Worm (Caenorhabditis elegans) whole organism, midembryonic: Measurements from ENCODE around the gene aqp-2.

Source experiments
- T22C8.4 ChIP-seq: fragments of 200-800 bp; sonication (Bioruptor generic); IDR thresholded peaks from 2 replicates; pipeline ENCODE4 v1.3.6; 2022; ENCODE audit warnings: missing genetic modification characterization, missing compliant biosample characterization
- cog-1 ChIP-seq: sonication (generic microtip); optimal IDR thresholded peaks from 2 replicates; lab custom pipeline; 2016; ENCODE audit warnings: missing genetic modification characterization, missing compliant biosample characterization
- flt-1 ChIP-seq: fragments of 200-800 bp; sonication (Bioruptor generic); IDR thresholded peaks from 2 replicates; pipeline ENCODE4 v1.3.6; 2022; ENCODE audit warnings: missing genetic modification characterization, missing compliant biosample characterization
- klf-2 ChIP-seq: fragments of 200-800 bp; sonication (Bioruptor generic); conservative IDR thresholded peaks from 2 replicates; pipeline ENCODE4 v1.3.6; 2022; ENCODE audit warnings: missing genetic modification reagents, missing genetic modification characterization, missing compliant biosample characterization
- med-1 ChIP-seq: sonication (generic microtip); optimal IDR thresholded peaks from 2 replicates; lab custom pipeline; 2017; ENCODE audit warnings: missing genetic modification characterization, mild to moderate bottlenecking, missing compliant biosample characterization, antibody characterized with exemption, missing genetic modification reagents; ENCODE audit not compliant: insufficient read depth
- ref-1 ChIP-seq: fragments of 200-800 bp; sonication (Bioruptor generic); conservative IDR thresholded peaks from 2 replicates; pipeline ENCODE4 v1.3.6; 2022; ENCODE audit warnings: missing genetic modification reagents, missing genetic modification characterization, missing compliant biosample characterization
- tab-1 ChIP-seq: fragments of 200-800 bp; sonication (Bioruptor generic); IDR thresholded peaks from 2 replicates; pipeline ENCODE4 v1.3.6; 2022; ENCODE audit warnings: missing genetic modification characterization, missing compliant biosample characterization
- ztf-23 ChIP-seq: fragments of 200-800 bp; sonication (Bioruptor generic); IDR thresholded peaks from 2 replicates; pipeline ENCODE4 v1.3.6; 2022; ENCODE audit warnings: missing genetic modification reagents, missing genetic modification characterization, missing compliant biosample characterization
- ztf-29 ChIP-seq: fragments of 200-800 bp; sonication (Bioruptor generic); IDR thresholded peaks from 2 replicates; pipeline ENCODE4 v1.3.6; 2022; ENCODE audit warnings: missing genetic modification reagents, missing genetic modification characterization, missing compliant biosample characterization

- no peak for TF ChIP-seq cog-1 (tag; lab: Kevin White, UChicago)
- TF ChIP-seq T22C8.4 = no peak
- TF ChIP-seq klf-2 (GFP tag; lab: Robert Waterston, UW) = no peak
- TF ChIP-seq flt-1 (GFP tag; lab: Robert Waterston, UW) = no peak
- TF ChIP-seq med-1 (GFP tag; lab: Kevin White, UChicago) = no peak
- TF ChIP-seq ztf-29 (GFP tag; lab: Robert Waterston, UW) = no peak
- no peak for TF ChIP-seq tab-1 (GFP tag; lab: Robert Waterston, UW)
- no peak for TF ChIP-seq ref-1
- no peak for TF ChIP-seq ztf-23 (GFP tag; lab: Robert Waterston, UW)
These were observed 378 bp downstream of the aqp-2 start for ce11 chrII:9261403-9261802.
